Worm (Caenorhabditis elegans): ENCODE results near the gene C09G4.4.

Gene C09G4.4

ce11 chrIV:8498773-8499360, 13.9 kb upstream of the C09G4.4 start, which contains the start of the genes acdh-13 and mesp-1:
TSS of gene acdh-13 (minus strand) at chrIV:8498823.
TSS of gene mesp-1 (plus strand) at chrIV:8499310.
- TF ChIP-seq F33H1.4 (GFP tag; IDR thresholded peaks at IDR 0.05) (peak; percentile 79), pbrm-1 (GFP tag; IDR thresholded peaks at IDR 0.05) (peak; percentile 69; the same call in 1 of the 2 replicates), athp-1 (tag; optimal IDR thresholded peaks at IDR 0.05) (peak; percentile 57), F23B12.7 (tag; optimal IDR thresholded peaks at IDR 0.05; ENCODE audit: insufficient read depth) (no peak), unc-130 (GFP tag; optimal IDR thresholded peaks at IDR 0.05) (peak; percentile 94), snpc-1.1 (tag; optimal IDR thresholded peaks at IDR 0.05; ENCODE audit: insufficient read depth) (peak; percentile 40), xnd-1 (tag; optimal IDR thresholded peaks at IDR 0.05) (peak; percentile 91), ceh-91 (GFP tag; IDR thresholded peaks at IDR 0.05) (peak; percentile 90), lin-54 (GFP tag; optimal IDR thresholded peaks at IDR 0.05) (peak; percentile 95), sea-2 (GFP tag; IDR thresholded peaks at IDR 0.05) (no peak), let-526 (GFP tag; IDR thresholded peaks at IDR 0.05) (no peak), snpc-3.4 (tag; optimal IDR thresholded peaks at IDR 0.05) (peak; percentile 81), D2030.7 (GFP tag; IDR thresholded peaks at IDR 0.05) (peak; percentile 95), C17E4.6 (GFP tag; IDR thresholded peaks at IDR 0.05) (no peak), ceh-100 (GFP tag; IDR thresholded peaks at IDR 0.05) (peak; percentile 43; the same call in 1 of the 2 replicates), madf-6 (GFP tag; IDR thresholded peaks at IDR 0.05) (peak; percentile 97), F52B5.7 (tag; optimal IDR thresholded peaks at IDR 0.05) (no peak), hmg-1.2 (GFP tag; IDR thresholded peaks at IDR 0.05) (peak; percentile 78), ceh-27 (GFP tag; optimal IDR thresholded peaks at IDR 0.05) (peak; percentile 21), F57A8.1 (GFP tag; optimal IDR thresholded peaks at IDR 0.05) (no peak), mcd-1 (GFP tag; IDR thresholded peaks at IDR 0.05) (peak; percentile 58), hlh-12 (tag; optimal IDR thresholded peaks at IDR 0.05) (no peak), ceh-58 (GFP tag; IDR thresholded peaks at IDR 0.05) (no peak), bed-2 (GFP tag; IDR thresholded peaks at IDR 0.05) (peak; percentile 71; the same call in 1 of the 2 replicates), ztf-28 (GFP tag; IDR thresholded peaks at IDR 0.05) (peak; percentile 84), dpl-1 (GFP tag; optimal IDR thresholded peaks at IDR 0.05) (peak; percentile 80), Y56A3A.18 (GFP tag; IDR thresholded peaks at IDR 0.05) (no peak), B0019.2 (GFP tag; conservative IDR thresholded peaks at IDR 0.05) (peak; percentile 79), madf-8 (GFP tag; conservative IDR thresholded peaks at IDR 0.05) (peak; percentile 94), ekl-4 (GFP tag; IDR thresholded peaks at IDR 0.05) (peak; percentile 74), F49E8.2 (tag; optimal IDR thresholded peaks at IDR 0.05; ENCODE audit: insufficient read depth) (peak; percentile 58), F55B11.4 (tag; optimal IDR thresholded peaks at IDR 0.05; ENCODE audit: borderline replicate concordance, insufficient read depth) (no peak), mel-28 (tag; optimal IDR thresholded peaks at IDR 0.05; ENCODE audit: borderline replicate concordance) (no peak), egl-18 (GFP tag; IDR thresholded peaks at IDR 0.05) (no peak), ceh-40 (GFP tag; IDR thresholded peaks at IDR 0.05) (0 out of 2 replicates have a peak, but pooled peaks have one; percentile 44), dox-1 (GFP tag; IDR thresholded peaks at IDR 0.05) (peak; percentile 92), mxl-1 (tag; optimal IDR thresholded peaks at IDR 0.05) (no peak), hrde-1 (tag; optimal IDR thresholded peaks at IDR 0.05; ENCODE audit: borderline replicate concordance) (no peak), ZK185.1 (tag; optimal IDR thresholded peaks at IDR 0.05; ENCODE audit: poor library complexity, severe bottlenecking) (peak; percentile 65), dpff-1 (tag; optimal IDR thresholded peaks at IDR 0.05) (no peak), tbp1 (GFP tag; optimal IDR thresholded peaks at IDR 0.05) (peak; percentile 59), bed-1 (GFP tag; IDR thresholded peaks at IDR 0.05) (no peak), attf-6 (GFP tag; IDR thresholded peaks at IDR 0.05) (peak; percentile 77; the same call in 1 of the 2 replicates), Y95B8A.8 (GFP tag; IDR thresholded peaks at IDR 0.05) (peak; percentile 72; the same call in 1 of the 2 replicates), ztf-18 (tag; optimal IDR thresholded peaks at IDR 0.05) (peak; percentile 29), rec-8 (tag; optimal IDR thresholded peaks at IDR 0.05) (peak; percentile 25 to 28), efl-1 (GFP tag; optimal IDR thresholded peaks at IDR 0.05) (peak; percentile 93)
